Fruit fly (Drosophila melanogaster): ENCODE measurements around the gene Cox17.

DNA sequence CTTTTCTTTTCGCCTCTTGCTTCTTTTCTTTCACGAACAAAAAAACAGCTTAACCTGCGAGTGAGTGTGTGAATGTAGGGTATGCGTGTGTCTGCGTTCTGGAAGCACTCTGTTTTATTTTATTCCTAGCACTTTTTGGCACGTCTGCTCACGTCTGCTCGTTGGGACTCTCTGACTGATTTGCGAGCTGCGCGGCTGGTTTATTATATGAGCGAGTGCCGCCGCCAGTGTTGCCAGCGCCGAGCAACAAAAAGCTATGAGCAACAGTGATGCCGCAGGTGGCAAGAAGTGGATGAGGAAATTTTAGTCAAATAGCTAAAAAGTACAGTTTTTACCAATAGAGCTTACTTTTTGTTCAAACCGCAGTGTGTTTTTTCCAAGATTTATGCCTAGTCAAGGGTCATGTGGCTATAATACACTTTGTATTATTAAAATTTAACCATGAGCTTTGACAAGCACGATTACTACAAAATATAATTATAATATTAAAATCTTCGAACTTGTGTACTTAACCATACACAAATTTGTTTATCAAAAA, 8.4 kb downstream of the Cox17 start, which contains the start of gene Lsd-2:
- no peak for TF ChIP-seq psq (optimal IDR thresholded peaks at IDR 0.05)
- no peak for TF ChIP-seq CG8478 (optimal IDR thresholded peaks at IDR 0.05)
- no peak for TF ChIP-seq pan (optimal IDR thresholded peaks at IDR 0.05)

All from whole organism.